Worm (Caenorhabditis elegans): ENCODE measurements around the gene srv-6.
A peak's percentile ranks its signal among the peaks of the same experiment; 100 is the strongest.

DNA sequence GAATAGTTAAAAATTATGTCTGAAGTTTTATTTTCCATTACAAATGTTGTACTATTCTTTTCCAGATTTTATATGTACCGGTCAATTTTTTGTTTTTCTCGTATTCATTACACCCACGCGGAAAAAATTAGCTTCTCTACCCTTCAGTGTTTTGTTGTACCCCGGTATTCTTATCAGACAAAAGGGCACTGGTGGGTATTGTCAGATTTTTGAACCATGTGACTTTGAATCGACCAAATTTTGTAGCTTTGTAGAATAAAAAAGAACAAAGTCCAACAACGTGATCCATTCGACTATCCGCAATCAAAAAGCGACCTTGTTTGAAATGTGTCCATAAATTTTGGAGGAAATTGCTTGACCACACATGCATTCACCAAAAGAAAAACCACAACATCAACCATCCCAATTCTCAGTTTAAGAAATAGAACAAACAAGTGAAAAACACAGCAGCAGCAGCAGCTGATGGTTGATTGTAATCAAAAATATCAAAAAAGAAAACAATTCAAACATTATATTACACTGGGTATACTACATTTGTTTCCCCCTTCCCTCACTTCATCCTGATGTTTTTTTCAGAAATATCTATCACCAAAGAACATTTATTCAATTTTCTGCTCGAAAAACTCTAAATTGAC lies 12.3 kb upstream of the srv-6 start:
- TF ChIP-seq lin-39 (tag; optimal IDR thresholded peaks at IDR 0.05), result no peak
- TF ChIP-seq nhr-11 (tag; optimal IDR thresholded peaks at IDR 0.05), result no peak
- peak; percentile 8 for TF ChIP-seq gmeb-1 (tag; optimal IDR thresholded peaks at IDR 0.05)
- no peak for TF ChIP-seq lsy-2 (tag; optimal IDR thresholded peaks at IDR 0.05)
- no peak for TF ChIP-seq ztf-11 (tag; optimal IDR thresholded peaks at IDR 0.05)
- TF ChIP-seq nhr-77 (tag; optimal IDR thresholded peaks at IDR 0.05), result no peak
- TF ChIP-seq aly-2 (tag; optimal IDR thresholded peaks at IDR 0.05), result no peak
- no peak for TF ChIP-seq ztf-4 (tag; optimal IDR thresholded peaks at IDR 0.05)
